Fruit fly (Drosophila melanogaster) whole organism, embryonic: ENCODE measurements around the gene tth.

ENCODE experiments used
- Atf6 ChIP-seq: fragments of 200-800 bp; sonication (Bioruptor generic); IDR thresholded peaks from 2 replicates; pipeline ENCODE4 v1.3.6; 2022; ENCODE audit warnings: missing biosample characterization, missing genetic modification characterization
- Bdp1 ChIP-seq: fragments of 200-800 bp; sonication (Bioruptor generic); optimal IDR thresholded peaks from 3 replicates; lab custom pipeline; 2016; ENCODE audit warnings: missing biosample characterization, missing genetic modification characterization
- CG10565 ChIP-seq: fragments of 200-800 bp; sonication (Bioruptor generic); optimal IDR thresholded peaks from 3 replicates; lab custom pipeline; 2016; ENCODE audit warnings: missing biosample characterization, mild to moderate bottlenecking, missing genetic modification characterization
- CG10959 ChIP-seq: fragments of 200-800 bp; sonication (Bioruptor generic); IDR thresholded peaks from 2 replicates; pipeline ENCODE4 v1.3.6; 2022; ENCODE audit warnings: missing biosample characterization, missing genetic modification characterization
- CG12155 ChIP-seq: fragments of 200-800 bp; sonication (Bioruptor generic); optimal IDR thresholded peaks from 3 replicates; lab custom pipeline; 2016; ENCODE audit warnings: missing biosample characterization, missing genetic modification characterization
- CG12391 ChIP-seq: fragments of 200-800 bp; sonication (Bioruptor generic); optimal IDR thresholded peaks from 3 replicates; lab custom pipeline; 2018; ENCODE audit warnings: missing biosample characterization, mild to moderate bottlenecking, missing genetic modification characterization, moderate library complexity
- CG12659 ChIP-seq: fragments of 200-800 bp; sonication (Bioruptor generic); optimal IDR thresholded peaks from 3 replicates; lab custom pipeline; 2017; ENCODE audit warnings: mild to moderate bottlenecking, missing biosample characterization, missing genetic modification reagents, missing genetic modification characterization
- CG12942 ChIP-seq: fragments of 200-800 bp; sonication (Bioruptor generic); optimal IDR thresholded peaks from 3 replicates; lab custom pipeline; 2016; ENCODE audit warnings: missing biosample characterization, missing genetic modification characterization
- CG16815 ChIP-seq: fragments of 200-800 bp; sonication (Bioruptor generic); optimal IDR thresholded peaks from 3 replicates; lab custom pipeline; 2017; ENCODE audit warnings: missing biosample characterization, mild to moderate bottlenecking, missing genetic modification characterization
- CG16863 ChIP-seq: fragments of 200-800 bp; sonication (Bioruptor generic); optimal IDR thresholded peaks from 3 replicates; lab custom pipeline; 2016; ENCODE audit warnings: missing biosample characterization, missing genetic modification characterization
- CG33213 ChIP-seq: fragments of 200-800 bp; sonication (Bioruptor generic); optimal IDR thresholded peaks from 3 replicates; lab custom pipeline; 2016; ENCODE audit warnings: missing biosample characterization, missing genetic modification characterization
- CG6854 ChIP-seq: fragments of 200-800 bp; sonication (Bioruptor generic); optimal IDR thresholded peaks from 3 replicates; lab custom pipeline; 2017; ENCODE audit warnings: missing biosample characterization, mild to moderate bottlenecking, missing genetic modification characterization
- CHES-1-like ChIP-seq: fragments of 200-800 bp; sonication (Bioruptor generic); optimal IDR thresholded peaks from 2 replicates; lab custom pipeline; 2016; ENCODE audit warnings: missing biosample characterization, missing genetic modification characterization
- CrebB ChIP-seq: fragments of 200-800 bp; sonication (Bioruptor generic); optimal IDR thresholded peaks from 3 replicates; lab custom pipeline; 2018; ENCODE audit warnings: missing biosample characterization, mild to moderate bottlenecking, missing genetic modification characterization
- D19B ChIP-seq: fragments of 200-800 bp; sonication (Bioruptor generic); optimal IDR thresholded peaks from 2 replicates; lab custom pipeline; 2017; ENCODE audit warnings: missing biosample characterization, mild to moderate bottlenecking, missing genetic modification characterization
- Dbx ChIP-seq: fragments of 200-800 bp; sonication (Bioruptor generic); IDR thresholded peaks from 3 replicates; pipeline ENCODE4 v1.3.6; 2022; ENCODE audit warnings: missing biosample characterization, missing genetic modification characterization
- Dip2 ChIP-seq: fragments of 200-800 bp; sonication (Bioruptor generic); IDR thresholded peaks from 2 replicates; pipeline ENCODE4 v1.3.6; 2022; ENCODE audit warnings: missing biosample characterization, missing genetic modification characterization
- Dref ChIP-seq: fragments of 200-800 bp; sonication (Bioruptor generic); IDR thresholded peaks from 2 replicates; pipeline ENCODE4 v1.3.6; 2022; ENCODE audit warnings: missing biosample characterization, missing genetic modification characterization
- Eip74EF ChIP-seq, 2 experiments: fragments of 200-800 bp in 1 of 2; fragments of >200 bp in 1 of 2; sonication (Bioruptor generic) in 1 of 2; optimal IDR thresholded peaks; 2 replicates each; lab custom pipeline; 2017 to 2019; ENCODE audit warnings: missing biosample characterization in 2 of 2, missing genetic modification characterization in 2 of 2, mild to moderate bottlenecking in 1 of 2, moderate library complexity in 1 of 2
- Meics ChIP-seq: fragments of 200-800 bp; sonication (Bioruptor generic); optimal IDR thresholded peaks from 2 replicates; lab custom pipeline; 2017; ENCODE audit warnings: missing biosample characterization, mild to moderate bottlenecking, missing genetic modification characterization
- NFAT ChIP-seq: fragments of 200-800 bp; sonication (Bioruptor generic); IDR thresholded peaks from 2 replicates; pipeline ENCODE4 v1.3.6; 2022; ENCODE audit warnings: missing biosample characterization, missing genetic modification characterization
- Nf-YC ChIP-seq: fragments of 200-800 bp; optimal IDR thresholded peaks from 3 replicates; lab custom pipeline; 2019; ENCODE audit warnings: missing biosample characterization, mild to moderate bottlenecking, missing genetic modification characterization, moderate library complexity
- Taf1 ChIP-seq: fragments of 200-800 bp; sonication (Bioruptor generic); IDR thresholded peaks from 2 replicates; pipeline ENCODE4 v1.3.6; 2022; ENCODE audit warnings: missing biosample characterization, missing genetic modification characterization
- abd-A ChIP-seq: fragments of 200-800 bp; sonication (Bioruptor generic); optimal IDR thresholded peaks from 3 replicates; lab custom pipeline; 2019; ENCODE audit warnings: missing biosample characterization, mild to moderate bottlenecking, missing genetic modification characterization, moderate library complexity
- cas ChIP-seq: fragments of 200-800 bp; sonication (Bioruptor generic); IDR thresholded peaks from 2 replicates; pipeline ENCODE4 v1.3.6; 2022; ENCODE audit warnings: missing biosample characterization, missing genetic modification characterization
- disco-r ChIP-seq: fragments of 200-800 bp; sonication (Bioruptor generic); optimal IDR thresholded peaks from 2 replicates; lab custom pipeline; 2016; ENCODE audit warnings: missing biosample characterization, missing genetic modification characterization
- esg ChIP-seq: fragments of 200-800 bp; sonication (Bioruptor generic); conservative IDR thresholded peaks from 2 replicates; pipeline ENCODE4 v1.3.6; 2022; ENCODE audit warnings: missing biosample characterization, missing genetic modification characterization
- fu2 ChIP-seq: fragments of 200-800 bp; sonication (Bioruptor generic); optimal IDR thresholded peaks from 2 replicates; lab custom pipeline; 2016; ENCODE audit warnings: missing biosample characterization, missing genetic modification characterization
- gcm ChIP-seq: fragments of 200-800 bp; sonication (Bioruptor generic); optimal IDR thresholded peaks from 2 replicates; lab custom pipeline; 2019; ENCODE audit warnings: missing biosample characterization, mild to moderate bottlenecking, missing genetic modification characterization, moderate library complexity
- grau ChIP-seq: fragments of 200-800 bp; optimal IDR thresholded peaks from 3 replicates; lab custom pipeline; 2019; ENCODE audit warnings: missing biosample characterization, mild to moderate bottlenecking, missing genetic modification characterization, moderate library complexity
- gsb-n ChIP-seq: fragments of 200-800 bp; sonication (Bioruptor generic); optimal IDR thresholded peaks from 3 replicates; lab custom pipeline; 2018; ENCODE audit warnings: missing biosample characterization, mild to moderate bottlenecking, missing genetic modification characterization
- hkb ChIP-seq, 2 experiments: fragments of 200-800 bp in 1 of 2; fragments of >200 bp in 1 of 2; sonication (Bioruptor generic) in 1 of 2; IDR thresholded peaks in 1 of 2; optimal IDR thresholded peaks in 1 of 2; 2 replicates each; pipeline versions ENCODE4 v1.3.6 to Lab custom; 2017 to 2022; ENCODE audit warnings: missing biosample characterization in 1 of 2, missing genetic modification characterization in 1 of 2
- ken ChIP-seq: fragments of 200-800 bp; sonication (Bioruptor generic); IDR thresholded peaks from 3 replicates; pipeline ENCODE4 v1.3.6; 2022; ENCODE audit warnings: missing biosample characterization, missing genetic modification characterization
- klu ChIP-seq: fragments of 200-800 bp; sonication (Bioruptor generic); IDR thresholded peaks from 2 replicates; pipeline ENCODE4 v1.3.6; 2022; ENCODE audit warnings: missing biosample characterization, missing genetic modification characterization
- nau ChIP-seq: fragments of 200-800 bp; sonication (Bioruptor generic); optimal IDR thresholded peaks from 3 replicates; lab custom pipeline; 2017; ENCODE audit warnings: missing biosample characterization, mild to moderate bottlenecking, missing genetic modification characterization, missing genetic modification reagents
- nerfin-2 ChIP-seq: fragments of 200-800 bp; sonication (Bioruptor generic); IDR thresholded peaks from 2 replicates; pipeline ENCODE4 v1.3.6; 2022; ENCODE audit warnings: missing biosample characterization, missing genetic modification characterization; ENCODE audit not compliant: partially characterized antibody
- onecut ChIP-seq: fragments of 200-800 bp; sonication (Bioruptor generic); IDR thresholded peaks from 2 replicates; pipeline ENCODE4 v1.3.6; 2022; ENCODE audit warnings: missing biosample characterization, missing genetic modification characterization
- pb ChIP-seq: fragments of 200-800 bp; sonication (Bioruptor generic); optimal IDR thresholded peaks from 3 replicates; lab custom pipeline; 2016; ENCODE audit warnings: missing biosample characterization, missing genetic modification characterization
- prd ChIP-seq, 3 experiments: fragments of >200 bp in 2 of 3; fragments of 200-800 bp in 1 of 3; sonication (Bioruptor generic) in 1 of 3; optimal IDR thresholded peaks in 2 of 3; IDR thresholded peaks in 1 of 3; 2 replicates in 2 of 3; 3 replicates in 1 of 3; pipeline versions ENCODE4 v1.3.6 to Lab custom; 2017 to 2022; ENCODE audit warnings: missing biosample characterization in 1 of 3, missing genetic modification characterization in 1 of 3
- ro ChIP-seq: fragments of 200-800 bp; sonication (Bioruptor generic); IDR thresholded peaks from 2 replicates; pipeline ENCODE4 v1.3.6; 2022; ENCODE audit warnings: missing biosample characterization, missing genetic modification characterization
- scrt ChIP-seq: fragments of 200-800 bp; sonication (Bioruptor generic); optimal IDR thresholded peaks from 2 replicates; lab custom pipeline; 2018; ENCODE audit warnings: missing biosample characterization, mild to moderate bottlenecking, missing genetic modification characterization, moderate library complexity
- so ChIP-seq: fragments of 200-800 bp; sonication (Bioruptor generic); IDR thresholded peaks from 3 replicates; pipeline ENCODE4 v1.3.6; 2022; ENCODE audit warnings: missing biosample characterization, missing genetic modification characterization
- ssp ChIP-seq: fragments of 200-800 bp; sonication (Bioruptor generic); IDR thresholded peaks from 2 replicates; pipeline ENCODE4 v1.3.6; 2022; ENCODE audit warnings: missing biosample characterization, missing genetic modification characterization
- stwl ChIP-seq: fragments of 200-800 bp; sonication (Bioruptor generic); optimal IDR thresholded peaks from 3 replicates; lab custom pipeline; 2018; ENCODE audit warnings: missing biosample characterization, mild to moderate bottlenecking, missing genetic modification characterization, moderate library complexity
- tap ChIP-seq: fragments of 200-800 bp; optimal IDR thresholded peaks from 3 replicates; lab custom pipeline; 2019; ENCODE audit warnings: missing biosample characterization, mild to moderate bottlenecking, missing genetic modification characterization, moderate library complexity
- tio ChIP-seq: fragments of 200-800 bp; sonication (Bioruptor generic); optimal IDR thresholded peaks from 2 replicates; lab custom pipeline; 2017; ENCODE audit warnings: missing biosample characterization, missing genetic modification characterization, inconsistent platforms
- ttk ChIP-seq: fragments of 200-800 bp; sonication (Bioruptor generic); IDR thresholded peaks from 2 replicates; pipeline ENCODE4 v2.1.2; 2022; ENCODE audit warnings: missing biosample characterization, missing genetic modification characterization
- usp ChIP-seq: fragments of >200 bp; optimal IDR thresholded peaks from 2 replicates; lab custom pipeline; 2017; ENCODE audit warnings: missing biosample characterization, missing genetic modification characterization
- vvl ChIP-seq: fragments of 200-800 bp; sonication (Bioruptor generic); IDR thresholded peaks from 2 replicates; pipeline ENCODE4 v1.3.6; 2022; ENCODE audit warnings: missing biosample characterization, missing genetic modification characterization

Gene tth

DNA sequence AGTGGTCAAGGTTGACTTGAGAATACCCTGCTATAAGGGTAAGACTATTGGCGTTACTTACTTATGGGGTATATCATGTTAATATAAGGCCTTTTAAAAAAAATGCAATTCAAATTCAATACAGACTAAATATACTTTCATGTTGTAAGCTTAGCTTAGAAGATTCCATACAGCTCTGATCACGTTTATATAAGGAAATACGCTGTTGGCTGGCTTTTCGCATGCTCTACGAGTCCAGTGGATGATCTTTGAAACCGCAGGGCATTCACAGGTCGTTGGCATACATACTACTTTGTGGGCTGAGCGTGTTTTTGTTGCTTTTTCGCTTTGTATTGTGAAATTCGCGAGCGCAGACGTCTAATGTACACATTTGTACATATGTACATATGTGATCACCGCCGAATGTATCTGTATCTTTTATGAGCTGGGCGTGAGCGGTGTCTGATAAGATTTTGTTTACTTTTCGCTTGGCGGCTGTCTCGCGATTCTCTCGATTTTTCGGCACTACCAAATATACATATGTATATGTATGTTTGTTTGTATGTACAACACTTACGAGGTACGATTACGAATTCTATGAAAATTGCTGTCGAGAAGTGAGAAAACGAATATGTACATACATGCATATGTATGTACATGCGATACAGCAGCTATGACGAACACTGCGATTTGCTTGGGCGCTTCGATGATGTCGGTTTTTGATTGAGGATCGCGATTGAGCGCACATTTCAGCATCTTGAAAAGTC lies 18.0 kb upstream of the tth start (continued):
- no peak for TF ChIP-seq Dip2 (GFP tag; lab: Robert Waterston, UW)
- TF ChIP-seq Meics, result peak; percentile 65
- TF ChIP-seq CHES-1-like (GFP tag; lab: Kevin White, UChicago), result peak; percentile 69
- no peak for TF ChIP-seq CG12391 (tag; lab: Kevin White, UChicago)
- TF ChIP-seq Dref (GFP tag; lab: Robert Waterston, UW), result no peak
- TF ChIP-seq so (GFP tag; lab: Robert Waterston, UW), result peak; percentile 64; the same call in 1 of the 3 replicates
- TF ChIP-seq disco-r (GFP tag; lab: Kevin White, UChicago), result no peak
- no peak for TF ChIP-seq CG10565 (GFP tag; lab: Kevin White, UChicago)
- TF ChIP-seq cas (GFP tag; lab: Robert Waterston, UW), result no peak
- TF ChIP-seq CG12659, result peak; percentile 57
- TF ChIP-seq CG12155 (GFP tag; lab: Kevin White, UChicago), result peak; percentile 39
- TF ChIP-seq CG16863 (GFP tag; lab: Kevin White, UChicago), result peak; percentile 7
- TF ChIP-seq prd (optimal IDR thresholded peaks at IDR 0.05; lab: Kevin White, UChicago), result no peak
- TF ChIP-seq prd (GFP tag; IDR thresholded peaks at IDR 0.05; lab: Robert Waterston, UW), result peak; percentile 54
- peak; percentile 75 for TF ChIP-seq NFAT
- no peak for TF ChIP-seq vvl (GFP tag; lab: Robert Waterston, UW)
- TF ChIP-seq esg (GFP tag; lab: Robert Waterston, UW), result 0 out of 2 replicates have a peak, but pooled peaks have one; percentile 17
- TF ChIP-seq onecut (GFP tag; lab: Robert Waterston, UW), result peak; percentile 39; the same call in 1 of the 2 replicates
- 0 out of 2 replicates have a peak, but pooled peaks have one; percentile 10 for TF ChIP-seq Taf1
- peak; percentile 42 for TF ChIP-seq Nf-YC
- peak; percentile 57; the same call in 1 of the 2 replicates for TF ChIP-seq klu (GFP tag; lab: Robert Waterston, UW)
- TF ChIP-seq Atf6, result peak; percentile 63
- no peak for TF ChIP-seq ttk (GFP tag; lab: Robert Waterston, UW)
- TF ChIP-seq ken, result no peak
- TF ChIP-seq tio (GFP tag; lab: Kevin White, UChicago), result no peak
- peak; percentile 52 for TF ChIP-seq abd-A (tag; lab: Kevin White, UChicago)
- TF ChIP-seq nerfin-2, result no peak
- no peak for TF ChIP-seq hkb (optimal IDR thresholded peaks at IDR 0.05; lab: Kevin White, UChicago)
- TF ChIP-seq hkb (GFP tag; IDR thresholded peaks at IDR 0.05; lab: Robert Waterston, UW), result peak; percentile 60
- TF ChIP-seq CG16815 (GFP tag; lab: Kevin White, UChicago), result peak; percentile 29
- peak; percentile 4 for TF ChIP-seq gcm (GFP tag; lab: Kevin White, UChicago)
- no peak for TF ChIP-seq tap (tag; lab: Kevin White, UChicago)
- TF ChIP-seq CrebB, result peak; percentile 33
- peak; percentile 20 for TF ChIP-seq fu2 (GFP tag; lab: Kevin White, UChicago)
- TF ChIP-seq Bdp1, result no peak
- no peak for TF ChIP-seq ro (GFP tag; lab: Robert Waterston, UW)
- no peak for TF ChIP-seq usp (GFP tag; lab: Kevin White, UChicago)
- peak; percentile 54 for TF ChIP-seq grau (tag; lab: Kevin White, UChicago)
- TF ChIP-seq Eip74EF (GFP tag; optimal IDR thresholded peaks at IDR 0.05; lab: Kevin White, UChicago), result peak in 1 of 2 experiments; percentile 20
- no peak for TF ChIP-seq ssp
- no peak for TF ChIP-seq stwl (tag; lab: Kevin White, UChicago)
- peak; percentile 20 for TF ChIP-seq CG12942 (GFP tag; lab: Kevin White, UChicago)
- TF ChIP-seq scrt, result peak; percentile 42
- no peak for TF ChIP-seq pb (GFP tag; lab: Kevin White, UChicago)
- no peak for TF ChIP-seq gsb-n (tag; lab: Kevin White, UChicago)
- peak; percentile 73 for TF ChIP-seq D19B (GFP tag; lab: Kevin White, UChicago)
- peak; percentile 35 for TF ChIP-seq CG33213 (GFP tag; lab: Kevin White, UChicago)
- TF ChIP-seq nau (GFP tag; lab: Kevin White, UChicago), result peak; percentile 44
- no peak for TF ChIP-seq CG10959 (GFP tag; lab: Robert Waterston, UW)
- TF ChIP-seq CG6854 (GFP tag; lab: Kevin White, UChicago), result peak; percentile 17
- 0 out of 3 replicates have a peak, but pooled peaks have one; percentile 49 for TF ChIP-seq Dbx
